Fruit fly (Drosophila melanogaster): ENCODE measurements around the gene Rga.

The Rga gene

DNA sequence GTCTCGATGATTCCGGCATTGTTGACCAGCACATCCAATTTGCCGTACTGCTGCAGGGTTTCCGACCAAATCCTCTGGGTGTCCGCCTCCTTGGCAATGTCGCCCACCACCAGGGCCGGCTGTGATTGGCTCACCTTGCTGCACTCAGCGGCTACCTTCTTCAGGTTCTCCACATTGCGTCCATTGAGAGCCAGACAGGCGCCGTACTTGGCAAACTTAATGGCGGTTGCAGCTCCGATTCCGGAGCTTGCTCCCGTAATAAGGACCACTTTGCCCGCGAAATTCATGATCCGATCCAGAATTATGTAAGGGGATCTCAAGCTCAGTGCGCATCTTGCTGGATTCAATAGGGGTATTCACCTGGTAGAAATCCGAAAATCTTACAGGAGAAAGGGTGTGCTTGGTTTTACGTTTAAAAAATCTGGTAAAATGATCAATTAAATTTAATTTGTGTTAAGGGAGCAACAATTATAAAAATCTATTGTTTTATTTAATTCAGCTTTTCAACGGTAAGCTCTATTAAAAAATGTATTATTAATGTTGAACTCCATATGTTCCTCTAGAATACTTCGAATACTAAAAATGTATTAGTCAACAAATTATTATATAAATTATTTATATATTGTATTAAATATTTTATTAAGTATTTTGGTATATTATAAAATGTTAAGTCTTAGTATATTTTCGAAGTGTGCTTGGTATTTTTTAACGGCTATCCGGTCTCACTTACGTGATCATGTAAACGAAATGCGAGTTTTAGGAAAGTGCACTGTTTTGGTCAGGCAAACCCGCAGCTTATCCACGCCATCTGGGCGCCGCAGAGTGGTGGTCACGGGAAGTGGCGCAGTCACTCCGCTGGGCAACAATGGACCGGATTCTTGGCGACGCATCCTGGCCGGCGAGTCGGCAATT is 23.9 kb upstream of the Rga start, which contains the start of the genes CG31548 and CG12170:
Gene CG31548 (minus strand): TSS at position 334 of the 912 bp plus-strand sequence.
Gene CG12170 (plus strand): TSS at position 716 of the 912 bp plus-strand sequence.
- TF ChIP-seq EcR (GFP tag; optimal IDR thresholded peaks at IDR 0.05) (no peak), CG8478 (optimal IDR thresholded peaks at IDR 0.05) (no peak), Dll (optimal IDR thresholded peaks at IDR 0.05) (no peak), usp (GFP tag; optimal IDR thresholded peaks at IDR 0.05) (no peak), pan (optimal IDR thresholded peaks at IDR 0.05) (no peak), psq (optimal IDR thresholded peaks at IDR 0.05) (no peak)

DNA sequence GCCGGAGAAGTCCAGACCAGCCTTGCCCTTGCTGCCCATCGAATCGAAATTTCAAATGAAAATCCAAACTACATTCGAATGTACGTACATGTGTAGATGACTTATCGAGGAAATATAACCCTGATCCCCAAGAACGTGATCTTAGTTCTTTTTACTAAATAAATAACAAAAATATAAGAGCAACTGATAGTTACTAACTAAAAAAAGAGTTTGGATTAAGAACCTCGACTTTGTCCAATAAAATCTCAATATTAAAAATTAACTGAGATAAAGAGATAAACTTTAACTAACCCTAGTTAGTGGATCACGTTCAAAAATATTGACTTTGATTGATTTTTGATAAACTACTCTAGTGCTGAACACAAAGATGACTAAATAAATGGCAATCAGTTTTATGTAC is 22.6 kb upstream of the Rga start, which contains the start of gene CG31546:
Gene CG31546 (minus strand): TSS at position 101 of the 400 bp plus-strand sequence.
- TF ChIP-seq EcR (GFP tag; optimal IDR thresholded peaks at IDR 0.05) (no peak), usp (GFP tag; optimal IDR thresholded peaks at IDR 0.05) (no peak), pan (optimal IDR thresholded peaks at IDR 0.05) (no peak), Dll (optimal IDR thresholded peaks at IDR 0.05) (no peak), psq (optimal IDR thresholded peaks at IDR 0.05) (no peak), CG8478 (optimal IDR thresholded peaks at IDR 0.05) (no peak)

DNA sequence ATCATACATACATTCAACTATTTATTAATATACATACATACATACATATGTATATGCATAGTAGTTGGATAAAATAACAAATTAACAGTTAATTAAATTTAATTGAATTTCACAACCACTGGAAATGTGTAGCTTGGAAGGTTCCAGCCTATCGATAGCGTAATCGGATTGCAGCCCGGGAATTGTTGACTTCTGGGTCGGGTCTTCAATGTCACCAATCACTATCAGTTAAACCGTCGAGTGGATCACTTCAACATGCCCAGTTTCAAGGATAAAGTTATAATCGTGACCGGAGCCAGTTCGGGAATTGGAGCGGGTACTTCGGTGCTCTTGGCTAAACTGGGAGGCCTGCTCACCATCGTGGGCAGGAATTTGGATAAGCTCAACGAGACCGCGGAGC is 20.5 kb upstream of the Rga start, which contains the start of gene CG12171:
Gene CG12171 (plus strand): TSS at position 191 of the 400 bp plus-strand sequence.
- TF ChIP-seq psq (optimal IDR thresholded peaks at IDR 0.05) (no peak), Dll (optimal IDR thresholded peaks at IDR 0.05) (no peak), CG8478 (optimal IDR thresholded peaks at IDR 0.05) (no peak), pan (optimal IDR thresholded peaks at IDR 0.05) (no peak), usp (GFP tag; optimal IDR thresholded peaks at IDR 0.05) (no peak), EcR (GFP tag; optimal IDR thresholded peaks at IDR 0.05) (no peak)

DNA sequence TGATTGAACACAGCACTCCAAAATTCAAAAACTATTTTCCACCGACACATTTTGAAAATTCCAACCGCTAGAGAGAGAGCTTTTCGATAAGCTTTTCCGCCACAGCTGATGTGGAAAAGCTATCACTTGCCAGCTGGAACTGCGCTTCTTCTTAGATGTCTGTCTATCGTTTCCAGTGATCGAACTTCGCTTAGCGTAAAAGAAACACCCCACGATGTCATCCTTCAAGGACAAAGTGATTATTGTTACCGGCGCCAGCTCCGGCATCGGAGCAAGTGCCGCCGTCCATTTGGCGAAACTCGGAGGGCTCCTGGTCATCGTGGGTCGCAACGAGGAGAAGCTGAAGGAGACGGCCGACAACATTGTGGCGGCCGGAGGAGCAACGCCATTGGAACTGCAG is 19.3 kb upstream of the Rga start, which contains the start of gene CG31549:
Gene CG31549 (plus strand): TSS at position 11 of the 400 bp plus-strand sequence.
- TF ChIP-seq pan (optimal IDR thresholded peaks at IDR 0.05), result no peak
- TF ChIP-seq CG8478 (optimal IDR thresholded peaks at IDR 0.05), result no peak
- TF ChIP-seq EcR (GFP tag; optimal IDR thresholded peaks at IDR 0.05), result no peak
- no peak for TF ChIP-seq usp (GFP tag; optimal IDR thresholded peaks at IDR 0.05)
- TF ChIP-seq psq (optimal IDR thresholded peaks at IDR 0.05), result no peak
- TF ChIP-seq Dll (optimal IDR thresholded peaks at IDR 0.05), result no peak

DNA sequence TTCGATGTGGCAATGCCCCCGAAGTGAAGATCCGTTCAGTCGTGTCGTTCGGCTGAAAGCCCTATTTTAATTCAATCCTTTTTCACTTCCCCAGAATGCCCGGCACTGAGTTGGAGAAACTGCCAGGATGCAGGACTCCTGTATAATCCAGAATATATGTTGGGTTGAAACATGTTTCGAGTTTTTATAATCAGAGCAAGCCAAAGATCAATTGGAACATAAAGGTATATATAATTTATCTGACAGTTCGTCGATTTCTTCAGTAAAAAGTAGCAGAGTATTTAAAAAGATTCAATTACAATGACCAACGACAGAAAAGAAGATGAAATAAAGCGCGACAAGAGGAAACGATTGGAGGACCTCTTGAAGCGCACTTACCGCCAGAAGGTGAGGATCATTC is 14.6 kb upstream of the Rga start, which contains the start of gene CG31551:
Gene CG31551 (plus strand): TSS at position 301 of the 400 bp plus-strand sequence.
- TF ChIP-seq Dll (optimal IDR thresholded peaks at IDR 0.05), result no peak

DNA sequence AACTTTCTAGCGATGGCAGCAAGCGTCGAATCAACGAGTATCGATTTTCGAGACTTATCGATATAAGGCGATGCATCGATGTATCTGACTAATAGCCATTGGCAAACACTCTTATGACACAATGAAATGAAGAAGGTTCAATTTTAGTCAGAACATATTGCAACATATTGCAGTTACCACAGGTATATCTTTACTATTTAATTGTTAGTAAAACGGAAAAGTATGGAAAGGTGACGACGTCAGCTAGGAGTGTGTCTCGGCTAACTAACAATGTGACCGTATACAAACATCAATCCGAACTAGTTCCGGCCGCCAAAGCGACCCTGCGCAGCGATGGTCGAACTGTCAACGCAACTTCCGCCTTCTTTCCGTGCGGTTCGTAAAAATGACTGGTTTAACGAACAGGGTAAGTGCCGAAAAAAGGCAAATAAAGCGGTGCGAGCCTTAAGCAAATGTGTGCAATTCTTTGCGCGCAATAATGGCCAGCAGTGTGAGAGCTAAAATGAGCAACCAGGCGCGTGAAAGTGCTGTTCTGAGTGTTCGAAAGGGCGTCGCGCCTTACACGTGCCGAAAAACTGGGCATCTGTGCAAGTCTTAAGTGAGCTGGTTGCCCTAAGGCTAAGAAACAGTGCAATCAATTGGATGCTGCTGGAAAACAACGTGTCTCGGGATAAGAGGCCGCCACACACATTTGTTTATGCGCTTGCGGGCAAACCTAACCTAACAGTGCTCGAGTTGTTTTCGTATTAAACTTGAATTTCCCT is 11.4 kb upstream of the Rga start, which contains the start of the genes Dph4, Spec2 and RpL13A:
Gene Dph4 (minus strand): TSS at position 11 of the 764 bp plus-strand sequence.
Gene Spec2 (minus strand): TSS at position 11 of the 764 bp plus-strand sequence.
Gene RpL13A (plus strand): TSS at position 360 of the 764 bp plus-strand sequence.
- TF ChIP-seq CG8478 (optimal IDR thresholded peaks at IDR 0.05), result no peak
- TF ChIP-seq EcR (GFP tag; optimal IDR thresholded peaks at IDR 0.05), result no peak
- no peak for TF ChIP-seq usp (GFP tag; optimal IDR thresholded peaks at IDR 0.05)
- no peak for TF ChIP-seq Dll (optimal IDR thresholded peaks at IDR 0.05)
- TF ChIP-seq pan (optimal IDR thresholded peaks at IDR 0.05), result no peak
- no peak for TF ChIP-seq psq (optimal IDR thresholded peaks at IDR 0.05)

DNA sequence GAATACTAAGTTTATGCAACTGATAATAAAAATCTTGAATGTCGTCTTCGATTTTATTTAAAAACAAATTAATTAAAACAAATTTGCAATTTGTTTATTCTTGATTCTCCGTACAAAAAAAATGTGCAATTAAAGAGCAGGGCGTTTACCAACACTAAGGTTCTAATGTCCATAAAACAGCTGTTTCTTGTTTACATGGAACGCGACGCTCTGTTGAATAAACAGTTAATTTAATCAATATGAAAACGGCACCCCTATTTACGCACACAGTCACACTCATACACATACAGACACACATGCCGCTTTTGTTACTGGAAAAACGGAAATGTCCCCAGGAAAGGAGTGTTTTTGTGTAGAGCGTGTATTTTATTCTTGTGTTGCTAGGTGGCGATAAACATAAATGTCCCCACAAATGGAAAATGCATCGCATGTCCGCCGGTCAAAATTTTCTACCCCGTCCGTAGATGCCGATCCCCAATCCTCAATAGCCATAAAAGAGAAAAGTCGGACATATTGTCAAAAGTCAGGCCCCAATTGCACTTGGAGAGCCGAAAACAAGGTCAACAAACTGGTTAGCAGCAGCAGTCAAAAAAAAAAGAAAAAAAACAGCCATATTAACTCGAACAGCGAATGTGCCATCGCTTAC is 10.2 kb upstream of the Rga start:
- TF ChIP-seq EcR (GFP tag; optimal IDR thresholded peaks at IDR 0.05), result no peak
- TF ChIP-seq Dll (optimal IDR thresholded peaks at IDR 0.05), result no peak
- TF ChIP-seq psq (optimal IDR thresholded peaks at IDR 0.05), result no peak

DNA sequence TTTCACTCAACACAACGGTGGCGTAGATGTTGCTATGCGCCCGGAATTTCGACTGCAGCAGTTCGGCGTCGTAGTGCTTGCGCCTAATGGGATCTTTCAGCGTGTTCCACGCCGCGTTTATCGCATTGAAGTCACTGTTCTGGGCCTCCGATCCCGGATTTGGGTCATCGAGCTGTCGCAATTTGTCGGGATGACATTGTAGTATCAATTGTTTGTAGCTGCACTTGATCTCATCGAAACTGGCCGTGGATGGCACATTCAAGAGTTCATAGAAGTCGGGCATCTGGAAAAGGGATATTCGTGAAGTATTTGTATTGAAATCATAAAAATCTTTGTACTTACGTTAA is 9.5 kb upstream of the Rga start:
- TF ChIP-seq EcR (GFP tag; optimal IDR thresholded peaks at IDR 0.05) (no peak), Dll (optimal IDR thresholded peaks at IDR 0.05) (no peak), usp (GFP tag; optimal IDR thresholded peaks at IDR 0.05) (no peak), pan (optimal IDR thresholded peaks at IDR 0.05) (no peak), psq (optimal IDR thresholded peaks at IDR 0.05) (no peak), CG8478 (optimal IDR thresholded peaks at IDR 0.05) (no peak)

DNA sequence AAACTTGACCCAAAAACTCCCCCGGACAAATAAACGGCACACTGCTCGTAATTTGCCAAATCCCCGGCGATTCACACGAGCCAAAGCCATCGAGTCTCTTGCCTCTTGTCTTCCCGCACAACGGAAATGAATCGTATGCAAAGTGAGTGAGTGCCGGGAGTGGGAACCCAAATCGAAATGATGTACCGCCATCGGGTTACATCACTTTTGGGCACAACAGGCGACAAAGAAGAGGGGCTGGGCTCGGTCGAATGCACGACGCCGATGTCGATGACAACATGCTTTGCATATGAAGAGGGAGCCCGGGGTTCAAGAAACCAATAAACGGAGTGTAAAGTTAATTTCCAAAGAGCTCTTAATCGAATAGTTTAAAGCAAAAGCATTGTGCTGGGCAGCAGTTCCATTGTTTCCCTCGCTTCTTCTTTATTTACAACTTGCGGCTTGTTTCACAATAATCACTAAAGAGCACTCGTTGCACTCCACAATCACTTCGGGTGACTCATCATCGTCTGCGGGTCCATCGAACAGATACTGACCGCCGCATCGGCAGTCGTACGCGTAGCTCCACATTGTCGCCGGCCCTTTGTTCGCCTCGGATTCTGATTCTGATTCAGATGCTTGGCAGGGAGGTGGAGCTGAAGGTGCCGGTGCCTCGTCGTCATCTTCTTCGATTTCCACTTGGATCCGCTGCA is 8.9 kb upstream of the Rga start:
- TF ChIP-seq Dll (optimal IDR thresholded peaks at IDR 0.05), result no peak
- TF ChIP-seq usp (GFP tag; optimal IDR thresholded peaks at IDR 0.05), result no peak
- TF ChIP-seq CG8478 (optimal IDR thresholded peaks at IDR 0.05), result no peak
- TF ChIP-seq pan (optimal IDR thresholded peaks at IDR 0.05), result no peak
- no peak for TF ChIP-seq psq (optimal IDR thresholded peaks at IDR 0.05)
- no peak for TF ChIP-seq EcR (GFP tag; optimal IDR thresholded peaks at IDR 0.05)

DNA sequence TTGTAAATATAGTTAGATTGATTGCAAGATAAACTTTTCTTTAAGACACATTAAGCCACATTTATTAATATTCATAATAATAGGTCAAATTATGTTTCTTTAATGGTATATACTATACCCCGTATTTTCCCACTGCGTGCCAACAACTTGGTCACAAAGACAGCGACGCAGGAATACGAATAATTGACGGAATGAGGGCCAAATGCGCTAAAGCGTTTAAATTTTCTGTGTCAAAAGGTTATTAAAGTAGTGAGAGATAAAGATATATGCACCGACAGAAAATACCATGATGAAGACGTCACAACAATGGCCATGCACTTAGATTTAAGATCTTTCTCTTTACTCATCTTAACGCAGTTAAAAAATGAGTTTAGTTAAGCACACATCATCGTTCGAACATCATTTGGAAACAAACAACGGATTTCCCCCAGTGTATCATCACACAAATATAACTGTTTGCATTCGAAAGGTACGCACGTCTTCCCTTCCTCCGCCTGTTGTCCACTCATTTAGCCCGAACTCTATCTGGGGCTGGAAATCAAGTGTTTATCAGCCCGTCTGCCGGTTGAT is 7.6 kb upstream of the Rga start:
- TF ChIP-seq Dll (optimal IDR thresholded peaks at IDR 0.05) (no peak), CG8478 (optimal IDR thresholded peaks at IDR 0.05) (no peak), psq (optimal IDR thresholded peaks at IDR 0.05) (no peak), pan (optimal IDR thresholded peaks at IDR 0.05) (no peak), usp (GFP tag; optimal IDR thresholded peaks at IDR 0.05) (no peak), EcR (GFP tag; optimal IDR thresholded peaks at IDR 0.05) (no peak)

Measured in whole organism.